Worm (Caenorhabditis elegans): Measurements from ENCODE around the gene cux-7.

- no peak for TF ChIP-seq nhr-237 (tag; optimal IDR thresholded peaks at IDR 0.05)
- no peak for TF ChIP-seq unc-39 (tag; optimal IDR thresholded peaks at IDR 0.05)
- peak; percentile 28 for TF ChIP-seq unc-62 (GFP tag; optimal IDR thresholded peaks at IDR 0.05)
- TF ChIP-seq lin-32 (GFP tag; optimal IDR thresholded peaks at IDR 0.05): no peak
- no peak for TF ChIP-seq ces-1 (GFP tag; optimal IDR thresholded peaks at IDR 0.05)
- no peak for TF ChIP-seq nhr-76 (tag; optimal IDR thresholded peaks at IDR 0.05)
- no peak for TF ChIP-seq sem-2 (GFP tag; optimal IDR thresholded peaks at IDR 0.05)
- no peak for TF ChIP-seq elt-1 (tag; optimal IDR thresholded peaks at IDR 0.05; ENCODE audit: borderline replicate concordance, insufficient read depth)
- TF ChIP-seq snpc-4 (tag; optimal IDR thresholded peaks at IDR 0.05): no peak
- no peak for TF ChIP-seq unc-120 (tag; optimal IDR thresholded peaks at IDR 0.05; ENCODE audit: poor library complexity, severe bottlenecking)
Observed at ce11 chrIII:7550979-7551378, 30.3 kb upstream of the cux-7 start.
